Fruit fly (Drosophila melanogaster) whole organism: ENCODE results near the gene Sox100B.

ENCODE experiments used
- psq ChIP-seq: fragments of >200 bp; optimal IDR thresholded peaks from 2 replicates; lab custom pipeline; 2017
- usp ChIP-seq: fragments of >200 bp; optimal IDR thresholded peaks from 2 replicates; lab custom pipeline; 2017; ENCODE audit warnings: missing biosample characterization, missing genetic modification characterization, mixed read lengths

DNA sequence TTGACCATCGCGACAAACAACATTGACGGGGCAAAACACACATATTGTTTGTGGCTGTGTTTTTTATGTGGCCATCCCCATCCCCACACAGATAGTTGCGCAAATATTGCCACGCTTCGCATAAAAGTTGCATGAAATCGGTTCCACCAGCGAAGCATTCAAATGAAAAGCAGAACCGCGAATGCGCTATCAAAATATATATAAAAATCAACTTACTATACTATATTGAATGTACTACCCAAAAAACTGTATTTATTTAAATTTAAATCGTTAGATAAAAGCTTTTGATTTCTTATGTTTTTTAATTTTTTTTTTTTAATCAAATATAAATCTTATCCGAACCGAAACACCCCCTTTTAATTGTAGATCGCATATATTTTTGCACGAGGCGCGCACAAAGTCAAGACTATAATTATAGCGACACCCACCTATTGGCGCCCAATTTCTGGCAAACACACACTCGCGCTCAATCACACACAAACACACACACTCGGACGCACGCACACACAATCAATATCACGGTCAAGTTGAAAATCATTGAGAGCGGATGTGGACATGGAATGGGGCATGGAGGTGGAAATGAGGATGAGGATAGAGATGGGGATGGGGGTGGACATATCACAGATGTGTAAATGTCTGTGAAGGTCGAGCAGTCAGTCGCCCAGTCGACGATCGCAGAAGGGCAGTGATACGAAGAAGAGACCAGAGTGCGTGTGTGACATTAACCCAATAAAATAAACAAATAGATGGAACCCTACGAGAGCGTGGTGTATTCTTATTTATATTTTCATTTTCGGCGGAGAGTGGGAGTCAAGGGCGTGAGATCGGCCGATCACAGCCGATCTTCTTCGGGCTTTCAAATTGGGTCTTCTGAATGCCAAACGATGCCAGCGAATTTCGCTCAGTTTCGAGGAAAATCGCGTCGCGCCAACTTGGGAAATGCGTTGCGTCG lies 26.3 kb upstream of the Sox100B start, which contains the start of gene CanA1:
- TF ChIP-seq psq (lab: Kevin White, UChicago): no peak
- TF ChIP-seq usp (GFP tag; lab: Kevin White, UChicago): no peak
